Worm (Caenorhabditis elegans): ENCODE results near the gene R102.6.

DNA sequence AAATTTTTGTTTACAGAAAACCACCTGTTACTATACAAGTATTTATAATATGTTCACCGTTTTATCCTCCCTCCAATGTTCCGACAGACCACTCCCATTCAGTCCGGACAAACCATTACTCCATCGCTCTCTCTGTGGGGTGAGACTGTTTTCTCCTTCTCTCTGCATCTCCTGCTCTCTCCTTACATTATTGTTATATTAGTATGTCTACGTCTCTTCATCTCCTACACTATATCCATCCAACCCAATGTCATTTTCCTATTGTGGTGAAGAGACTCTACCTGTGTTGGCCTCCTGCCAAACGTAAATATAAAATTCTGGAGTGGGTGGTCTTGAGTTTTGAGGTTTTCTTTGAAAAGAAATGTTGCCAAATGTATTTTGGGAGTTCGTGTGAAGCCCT lies 8.6 kb upstream of the R102.6 start:
- TF ChIP-seq elt-4 (tag; optimal IDR thresholded peaks at IDR 0.05) (no peak), ama-1 (optimal IDR thresholded peaks at IDR 0.05) (no peak)
